Worm (Caenorhabditis elegans) whole organism, L4 larva: ENCODE measurements around the gene sas-5.

Experiments used
- F37D6.2 ChIP-seq: sonication (generic microtip); optimal IDR thresholded peaks from 2 replicates; lab custom pipeline; 2016; ENCODE audit warnings: mild to moderate bottlenecking, missing genetic modification characterization, missing compliant biosample characterization
- F44E2.7 ChIP-seq: fragments of 200-800 bp; sonication (Bioruptor generic); IDR thresholded peaks from 2 replicates; pipeline ENCODE4 v2.1.2; 2022; ENCODE audit warnings: missing genetic modification characterization, missing compliant biosample characterization
- Y105C5A.15 ChIP-seq: fragments of 200-800 bp; sonication (Bioruptor generic); IDR thresholded peaks from 2 replicates; pipeline ENCODE4 v1.3.6; 2022; ENCODE audit warnings: missing genetic modification characterization, missing compliant biosample characterization
- aha-1 ChIP-seq: fragments of 150-350 bp; peaks from one replicate; lab custom pipeline; 2014; ENCODE audit warnings: missing biosample characterization, missing genetic modification characterization
- ceh-20 ChIP-seq: fragments of 200-800 bp; sonication (Bioruptor generic); IDR thresholded peaks from 2 replicates; pipeline ENCODE4 v1.3.6; 2022; ENCODE audit warnings: missing genetic modification reagents, missing genetic modification characterization, missing compliant biosample characterization
- ceh-28 ChIP-seq: fragments of 150-350 bp; optimal IDR thresholded peaks from 2 replicates; lab custom pipeline; 2014; ENCODE audit warnings: missing biosample characterization, missing genetic modification reagents, missing genetic modification characterization
- ceh-32 ChIP-seq: sonication (generic microtip); optimal IDR thresholded peaks from 2 replicates; lab custom pipeline; 2016; ENCODE audit warnings: mild to moderate bottlenecking, missing genetic modification characterization, missing compliant biosample characterization; ENCODE audit not compliant: poor library complexity
- daf-16 ChIP-seq, 3 experiments: sonication (generic microtip); optimal IDR thresholded peaks; 2 replicates each; lab custom pipeline; 2016 to 2017; ENCODE audit warnings: missing genetic modification characterization in 3 of 3, missing genetic modification reagents in 3 of 3, mild to moderate bottlenecking in 2 of 3, missing compliant biosample characterization in 2 of 3, missing biosample characterization in 1 of 3, moderate library complexity in 1 of 3
- dmd-6 ChIP-seq: fragments of 200-800 bp; sonication (Bioruptor generic); IDR thresholded peaks from 2 replicates; pipeline ENCODE4 v1.3.6; 2022; ENCODE audit warnings: missing genetic modification reagents, missing genetic modification characterization, missing compliant biosample characterization
- dmd-8 ChIP-seq: fragments of 200-800 bp; sonication (Bioruptor generic); IDR thresholded peaks from 2 replicates; pipeline ENCODE4 v1.3.6; 2022; ENCODE audit warnings: missing genetic modification characterization, missing compliant biosample characterization
- dmd-9 ChIP-seq: fragments of 200-800 bp; sonication (Bioruptor generic); IDR thresholded peaks from 2 replicates; pipeline ENCODE4 v1.3.6; 2022; ENCODE audit warnings: missing genetic modification reagents, missing genetic modification characterization, missing compliant biosample characterization
- dpl-1 ChIP-seq: fragments of 150-350 bp; optimal IDR thresholded peaks from 2 replicates; lab custom pipeline; 2014; ENCODE audit warnings: missing biosample characterization, missing genetic modification reagents, missing genetic modification characterization
- duxl-1 ChIP-seq: sonication (generic microtip); optimal IDR thresholded peaks from 2 replicates; lab custom pipeline; 2016; ENCODE audit warnings: mild to moderate bottlenecking, missing genetic modification characterization, moderate library complexity, missing compliant biosample characterization; ENCODE audit not compliant: poor library complexity
- dve-1 ChIP-seq: sonication (generic microtip); optimal IDR thresholded peaks from 2 replicates; lab custom pipeline; 2017; ENCODE audit warnings: antibody characterized with exemption, mild to moderate bottlenecking, missing genetic modification characterization, missing compliant biosample characterization; ENCODE audit not compliant: insufficient read depth
- egl-43 ChIP-seq: fragments of 200-800 bp; sonication (Bioruptor generic); IDR thresholded peaks from 2 replicates; pipeline ENCODE4 v1.3.6; 2022; ENCODE audit warnings: missing genetic modification reagents, missing genetic modification characterization, missing compliant biosample characterization
- fos-1 ChIP-seq: fragments of 150-350 bp; optimal IDR thresholded peaks from 2 replicates; lab custom pipeline; 2014; ENCODE audit warnings: missing biosample characterization, missing genetic modification characterization
- hif-1 ChIP-seq, 2 experiments: sonication (generic microtip); optimal IDR thresholded peaks; 2 replicates each; lab custom pipeline; 2016 to 2017; ENCODE audit warnings: missing compliant biosample characterization in 2 of 2, missing genetic modification characterization in 2 of 2, missing genetic modification reagents in 2 of 2, missing genotype in 2 of 2, mild to moderate bottlenecking in 1 of 2
- hlh-11 ChIP-seq: fragments of 200-800 bp; sonication (Bioruptor generic); optimal IDR thresholded peaks from 2 replicates; lab custom pipeline; 2018; ENCODE audit warnings: mild to moderate bottlenecking, missing genetic modification characterization, missing compliant biosample characterization
- hmg-1.1 ChIP-seq: fragments of 200-800 bp; sonication (Bioruptor generic); IDR thresholded peaks from 2 replicates; pipeline ENCODE4 v1.3.6; 2022; ENCODE audit warnings: missing genetic modification reagents, missing genetic modification characterization, missing compliant biosample characterization
- lin-15B ChIP-seq: fragments of 150-350 bp; sonication (generic microtip); optimal IDR thresholded peaks from 3 replicates; lab custom pipeline; 2014; ENCODE audit warnings: missing biosample characterization, missing genetic modification characterization
- lin-29 ChIP-seq: fragments of 200-800 bp; sonication (Bioruptor generic); IDR thresholded peaks from 2 replicates; pipeline ENCODE4 v1.3.6; 2022; ENCODE audit warnings: missing genetic modification reagents, missing genetic modification characterization, missing compliant biosample characterization
- lin-39 ChIP-seq: fragments of 150-350 bp; optimal IDR thresholded peaks from 2 replicates; lab custom pipeline; 2014; ENCODE audit warnings: missing biosample characterization, missing genetic modification reagents, missing genetic modification characterization
- lir-3 ChIP-seq: sonication (generic microtip); optimal IDR thresholded peaks from 2 replicates; lab custom pipeline; 2016; ENCODE audit warnings: mild to moderate bottlenecking, missing genetic modification characterization, missing compliant biosample characterization
- lsy-2 ChIP-seq, 2 experiments: fragments of 150-350 bp in 1 of 2; sonication (generic microtip) in 1 of 2; optimal IDR thresholded peaks; 2 replicates each; lab custom pipeline; 2014 to 2017; ENCODE audit warnings: missing biosample characterization in 2 of 2, missing genetic modification characterization in 2 of 2
- madf-5 ChIP-seq, 2 experiments: fragments of 200-800 bp; sonication (Bioruptor generic); IDR thresholded peaks; 2 replicates each; pipeline ENCODE4 v1.3.6; 2022; ENCODE audit warnings: missing compliant biosample characterization in 2 of 2, missing genetic modification characterization in 2 of 2
- mep-1 ChIP-seq: fragments of 150-350 bp; sonication (generic microtip); optimal IDR thresholded peaks from 3 replicates; lab custom pipeline; 2014; ENCODE audit warnings: missing biosample characterization, missing genetic modification characterization
- mxl-3 ChIP-seq: fragments of 200-800 bp; sonication (Bioruptor generic); optimal IDR thresholded peaks from 2 replicates; lab custom pipeline; 2018; ENCODE audit warnings: mild to moderate bottlenecking, missing genetic modification characterization, missing compliant biosample characterization
- nhr-102 ChIP-seq: sonication (generic microtip); optimal IDR thresholded peaks from 2 replicates; lab custom pipeline; 2016; ENCODE audit warnings: mild to moderate bottlenecking, missing genetic modification characterization, moderate library complexity, missing compliant biosample characterization
- nhr-11 ChIP-seq: fragments of 150-350 bp; optimal IDR thresholded peaks from 2 replicates; lab custom pipeline; 2014; ENCODE audit warnings: missing biosample characterization, missing genetic modification characterization
- nhr-237 ChIP-seq: sonication (generic microtip); optimal IDR thresholded peaks from 2 replicates; lab custom pipeline; 2017; ENCODE audit warnings: missing biosample characterization, missing genetic modification characterization
- nhr-25 ChIP-seq: sonication (generic microtip); optimal IDR thresholded peaks from 2 replicates; lab custom pipeline; 2017; ENCODE audit warnings: missing genetic modification characterization, mild to moderate bottlenecking, missing compliant biosample characterization, antibody characterized with exemption, moderate library complexity, borderline replicate concordance; ENCODE audit not compliant: insufficient read depth
- nhr-41 ChIP-seq: fragments of 200-800 bp; sonication (Bioruptor generic); IDR thresholded peaks from 2 replicates; pipeline ENCODE4 v1.3.6; 2022; ENCODE audit warnings: missing genetic modification reagents, missing genetic modification characterization, missing compliant biosample characterization
- nhr-6 ChIP-seq: fragments of 150-350 bp; optimal IDR thresholded peaks from 2 replicates; lab custom pipeline; 2014; ENCODE audit warnings: missing biosample characterization, missing genetic modification characterization
- pha-4 ChIP-seq, 2 experiments: fragments of 150-350 bp in 1 of 2; fragments of 200-800 bp in 1 of 2; sonication (Bioruptor generic) in 1 of 2; IDR thresholded peaks in 1 of 2; optimal IDR thresholded peaks in 1 of 2; 2 replicates each; pipeline versions ENCODE4 v1.3.6 to Lab custom; 2014 to 2022; ENCODE audit warnings: missing genetic modification characterization in 2 of 2, missing genetic modification reagents in 2 of 2, missing biosample characterization in 1 of 2, missing compliant biosample characterization in 1 of 2
- php-3 ChIP-seq: fragments of 200-800 bp; sonication (Bioruptor generic); IDR thresholded peaks from 2 replicates; pipeline ENCODE4 v1.3.6; 2022; ENCODE audit warnings: missing genetic modification reagents, missing genetic modification characterization, missing compliant biosample characterization
- sdz-12 ChIP-seq: fragments of 200-800 bp; sonication (Bioruptor generic); optimal IDR thresholded peaks from 2 replicates; lab custom pipeline; 2018; ENCODE audit warnings: mild to moderate bottlenecking, missing genetic modification characterization, missing compliant biosample characterization
- skn-1 ChIP-seq: fragments of 150-350 bp; optimal IDR thresholded peaks from 2 replicates; lab custom pipeline; 2014; ENCODE audit warnings: missing biosample characterization, missing genetic modification characterization
- snpc-4 ChIP-seq: fragments of 150-350 bp; optimal IDR thresholded peaks from 2 replicates; lab custom pipeline; 2014; ENCODE audit warnings: missing biosample characterization, missing genetic modification characterization
- spr-1 ChIP-seq: sonication (generic microtip); optimal IDR thresholded peaks from 2 replicates; lab custom pipeline; 2016; ENCODE audit warnings: mild to moderate bottlenecking, missing genetic modification characterization, missing compliant biosample characterization
- spr-3 ChIP-seq: fragments of 200-800 bp; sonication (Bioruptor generic); optimal IDR thresholded peaks from 2 replicates; lab custom pipeline; 2018; ENCODE audit warnings: mild to moderate bottlenecking, missing genetic modification characterization, missing compliant biosample characterization
- unc-130 ChIP-seq: sonication (generic microtip); optimal IDR thresholded peaks from 2 replicates; lab custom pipeline; 2016; ENCODE audit warnings: missing genetic modification reagents, missing genetic modification characterization, missing compliant biosample characterization
- unc-62 ChIP-seq, 3 experiments: fragments of 150-350 bp in 1 of 3; sonication (generic microtip); optimal IDR thresholded peaks in 2 of 3; peaks in 1 of 3; 1 replicate in 1 of 3; 2 replicates in 2 of 3; lab custom pipeline; 2014 to 2017; ENCODE audit warnings: missing biosample characterization in 3 of 3, missing genetic modification characterization in 3 of 3, missing genetic modification reagents in 3 of 3, missing genotype in 1 of 3
- vab-7 ChIP-seq: fragments of 200-800 bp; sonication (Bioruptor generic); IDR thresholded peaks from 2 replicates; pipeline ENCODE4 v1.3.6; 2022; ENCODE audit warnings: missing genetic modification reagents, missing genetic modification characterization, missing compliant biosample characterization
- zfp-2 ChIP-seq: sonication (generic microtip); optimal IDR thresholded peaks from 2 replicates; lab custom pipeline; 2016; ENCODE audit warnings: mild to moderate bottlenecking, missing genetic modification characterization, missing compliant biosample characterization
- zip-2 ChIP-seq: fragments of 150-350 bp; optimal IDR thresholded peaks from 2 replicates; lab custom pipeline; 2014; ENCODE audit warnings: missing biosample characterization, missing genetic modification characterization
- ztf-11 ChIP-seq: fragments of 150-350 bp; optimal IDR thresholded peaks from 2 replicates; lab custom pipeline; 2014; ENCODE audit warnings: missing biosample characterization, missing genetic modification characterization

Gene sas-5

ce11 chrV:11648435-11648834 is 37.9 kb downstream of the sas-5 start (continued):
- no peak for TF ChIP-seq F44E2.7 (GFP tag; lab: Robert Waterston, UW)
- TF ChIP-seq, all 104 proteins: peak for 13

- TF ChIP-seq nhr-41 (GFP tag; lab: Robert Waterston, UW) = no peak
- no peak for TF ChIP-seq unc-62 (GFP tag; optimal IDR thresholded peaks at IDR 0.05 in 1 of 2; lab: Kevin White, UChicago)
- no peak for TF ChIP-seq unc-62 (tag; optimal IDR thresholded peaks at IDR 0.05; lab: Kevin White, UChicago)
- TF ChIP-seq dmd-6 = peak; percentile 49; the same call in 1 of the 2 replicates
- no peak for TF ChIP-seq hmg-1.1 (GFP tag; lab: Robert Waterston, UW)
- no peak for TF ChIP-seq fos-1 (tag; lab: Kevin White, UChicago)
- TF ChIP-seq dmd-9 (GFP tag; lab: Robert Waterston, UW) = no peak
- TF ChIP-seq nhr-102 = no peak
- TF ChIP-seq ztf-11 = no peak
- peak; percentile 57 for TF ChIP-seq hlh-11 (tag; lab: Kevin White, UChicago)
- no peak for TF ChIP-seq daf-16 (GFP tag; optimal IDR thresholded peaks at IDR 0.05; lab: Kevin White, UChicago)
- peak; percentile 34 for TF ChIP-seq daf-16 (tag; optimal IDR thresholded peaks at IDR 0.05; lab: Kevin White, UChicago)
- no peak for TF ChIP-seq lir-3 (tag; lab: Kevin White, UChicago)
- TF ChIP-seq zip-2 (tag; lab: Kevin White, UChicago) = no peak
- peak; percentile 82 for TF ChIP-seq aha-1 (tag; lab: Kevin White, UChicago)
- TF ChIP-seq ceh-28 (tag; lab: Kevin White, UChicago) = no peak
- TF ChIP-seq lsy-2 (tag; optimal IDR thresholded peaks at IDR 0.05; lab: Kevin White, UChicago) = no peak
- TF ChIP-seq dmd-8 = no peak
- no peak for TF ChIP-seq php-3 (GFP tag; lab: Robert Waterston, UW)
- no peak for TF ChIP-seq nhr-237 (tag; lab: Kevin White, UChicago)
- no peak for TF ChIP-seq snpc-4 (tag; lab: Kevin White, UChicago)
- peak; percentile 18 for TF ChIP-seq dve-1 (tag; lab: Kevin White, UChicago)
These were observed 38.7 kb downstream of the sas-5 start for ce11 chrV:11649254-11649653.

ce11 chrV:11650720-11651119 is 40.2 kb downstream of the sas-5 start, which contains the start of gene zip-10:
zip-10 (minus strand) TSS chrV:11650762.
- no peak for TF ChIP-seq ceh-32 (tag; lab: Kevin White, UChicago)
- no peak for TF ChIP-seq lin-39
- no peak for TF ChIP-seq spr-3
- 0 out of 2 replicates have a peak, but pooled peaks have one; percentile 38 for TF ChIP-seq nhr-41 (GFP tag; lab: Robert Waterston, UW)
- TF ChIP-seq mxl-3 = no peak
- no peak for TF ChIP-seq F44E2.7 (GFP tag; lab: Robert Waterston, UW)
- no peak for TF ChIP-seq mep-1
- TF ChIP-seq dpl-1 (GFP tag; lab: Kevin White, UChicago) = no peak
- no peak for TF ChIP-seq nhr-25 (tag; lab: Kevin White, UChicago)
- TF ChIP-seq vab-7 (GFP tag; lab: Robert Waterston, UW) = no peak
- no peak for TF ChIP-seq dve-1 (tag; lab: Kevin White, UChicago)
- no peak for TF ChIP-seq lin-15B (tag; lab: Kevin White, UChicago)
- TF ChIP-seq skn-1 (tag; lab: Kevin White, UChicago) = no peak
- TF ChIP-seq sdz-12 (GFP tag; lab: Kevin White, UChicago) = no peak
- no peak for TF ChIP-seq madf-5 (GFP tag; IDR thresholded peaks at IDR 0.05; lab: Robert Waterston, UW)
- TF ChIP-seq ceh-20 (GFP tag; lab: Robert Waterston, UW) = no peak
- TF ChIP-seq nhr-6 = no peak
- TF ChIP-seq zip-2 (tag; lab: Kevin White, UChicago) = no peak
- TF ChIP-seq egl-43 = no peak
- no peak for TF ChIP-seq zfp-2
- no peak for TF ChIP-seq dmd-9 (GFP tag; lab: Robert Waterston, UW)
- no peak for TF ChIP-seq spr-1
- TF ChIP-seq duxl-1 (tag; lab: Kevin White, UChicago) = no peak
- TF ChIP-seq Y105C5A.15 (GFP tag; lab: Robert Waterston, UW) = no peak
- no peak for TF ChIP-seq F37D6.2 (tag; lab: Kevin White, UChicago)
- TF ChIP-seq hif-1 (tag; optimal IDR thresholded peaks at IDR 0.05; lab: Kevin White, UChicago) = no peak
- TF ChIP-seq lin-29 (GFP tag; lab: Robert Waterston, UW) = no peak
- TF ChIP-seq unc-130 (GFP tag; lab: Kevin White, UChicago) = no peak
- no peak for TF ChIP-seq pha-4 (GFP tag; IDR thresholded peaks at IDR 0.05; lab: Robert Waterston, UW)
- no peak for TF ChIP-seq pha-4 (tag; optimal IDR thresholded peaks at IDR 0.05; lab: Kevin White, UChicago)
- TF ChIP-seq nhr-11 (tag; lab: Kevin White, UChicago) = no peak
